Fruit fly (Drosophila melanogaster): ENCODE measurements around the gene fz4.

DNA sequence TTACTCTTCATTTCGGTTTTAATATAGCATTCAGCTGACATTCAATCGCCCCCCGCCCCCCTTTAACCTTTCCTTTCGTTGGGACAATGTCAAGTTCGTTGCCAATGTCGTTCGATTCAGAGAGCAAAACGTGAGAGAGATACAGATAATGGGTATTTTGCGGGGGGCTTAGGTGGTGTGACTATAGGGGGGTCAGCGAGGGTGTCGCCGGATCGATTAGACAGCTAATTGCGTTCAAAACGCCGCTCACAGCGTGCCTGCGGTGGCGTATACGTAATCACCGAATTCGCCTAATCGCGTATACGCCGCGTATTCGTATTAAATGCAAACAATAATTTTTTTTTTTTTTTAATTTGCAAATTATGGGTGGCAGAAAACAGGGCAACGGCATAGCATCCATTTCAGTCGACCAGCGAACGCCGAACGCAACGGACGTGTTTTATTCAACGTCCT is 41.1 kb downstream of the fz4 start, which contains the start of gene CG4607:
- TF ChIP-seq CG8478 (optimal IDR thresholded peaks at IDR 0.05): no peak
- no peak for TF ChIP-seq CTCF (optimal IDR thresholded peaks at IDR 0.05)

All from S2 (cell line).